Fruit fly (Drosophila melanogaster): ENCODE measurements around the gene CG43814.

dm6 chr2L:18775274-18775673, 29.9 kb downstream of the CG43814 start:
- TF ChIP-seq CG9948 (tag; optimal IDR thresholded peaks at IDR 0.05) (no peak), EcR (GFP tag; optimal IDR thresholded peaks at IDR 0.05) (no peak), CG12605 (GFP tag; IDR thresholded peaks at IDR 0.05) (no peak), CG14655 (GFP tag; optimal IDR thresholded peaks at IDR 0.05) (no peak), CG13204 (GFP tag; optimal IDR thresholded peaks at IDR 0.05) (no peak)
